Worm (Caenorhabditis elegans) whole organism, L1 larva: ENCODE results near the gene C49A9.6.

Source experiments
- Y116A8C.19 ChIP-seq: sonication (generic microtip); optimal IDR thresholded peaks from 2 replicates; lab custom pipeline; 2016; ENCODE audit warnings: missing compliant biosample characterization, missing genetic modification characterization, borderline replicate concordance
- aly-2 ChIP-seq: fragments of 150-350 bp; optimal IDR thresholded peaks from 2 replicates; lab custom pipeline; 2014; ENCODE audit warnings: missing biosample characterization, missing genetic modification characterization
- ama-1 ChIP-seq: fragments of 150-350 bp; optimal IDR thresholded peaks from 2 replicates; lab custom pipeline; 2014
- blmp-1 ChIP-seq: fragments of 150-350 bp; optimal IDR thresholded peaks from 2 replicates; lab custom pipeline; 2014; ENCODE audit warnings: missing biosample characterization, missing genetic modification characterization
- ces-1 ChIP-seq: fragments of 150-350 bp; optimal IDR thresholded peaks from 2 replicates; lab custom pipeline; 2014; ENCODE audit warnings: missing biosample characterization, missing genetic modification reagents, missing genetic modification characterization
- dpl-1 ChIP-seq, 3 experiments: fragments of 150-350 bp in 2 of 3; sonication (generic microtip) in 1 of 3; optimal IDR thresholded peaks; 2 replicates each; lab custom pipeline; 2014 to 2017; ENCODE audit warnings: missing biosample characterization in 3 of 3, missing genetic modification characterization in 3 of 3, missing genetic modification reagents in 3 of 3
- efl-1 ChIP-seq, 4 experiments: fragments of 150-350 bp; optimal IDR thresholded peaks in 3 of 4; peaks in 1 of 4; 1 replicate in 1 of 4; 2 replicates in 3 of 4; lab custom pipeline; 2014; ENCODE audit warnings: missing biosample characterization in 2 of 4, missing genetic modification characterization in 2 of 4, missing genetic modification reagents in 2 of 4
- elt-2 ChIP-seq: sonication (generic microtip); optimal IDR thresholded peaks from 2 replicates; lab custom pipeline; 2016; ENCODE audit warnings: missing genetic modification characterization, mild to moderate bottlenecking, inconsistent platforms, missing compliant biosample characterization, missing genetic modification reagents
- elt-3 ChIP-seq, 6 experiments: fragments of 150-350 bp in 1 of 6; sonication (generic microtip); optimal IDR thresholded peaks; 2 replicates each; lab custom pipeline; 2017 to 2018; ENCODE audit warnings: missing biosample characterization in 6 of 6, missing genetic modification characterization in 6 of 6, inconsistent platforms in 1 of 6
- fkh-8 ChIP-seq: sonication (generic microtip); optimal IDR thresholded peaks from 2 replicates; lab custom pipeline; 2016; ENCODE audit warnings: mild to moderate bottlenecking, missing genetic modification characterization, missing compliant biosample characterization
- grh-1 ChIP-seq: fragments of 200-800 bp; sonication (Bioruptor generic); IDR thresholded peaks from 2 replicates; pipeline ENCODE4 v1.3.6; 2022; ENCODE audit warnings: missing genetic modification reagents, missing genetic modification characterization, missing compliant biosample characterization
- isw-1 ChIP-seq: fragments of 200-800 bp; sonication (Bioruptor generic); IDR thresholded peaks from 2 replicates; pipeline ENCODE4 v1.3.6; 2022; ENCODE audit warnings: missing genetic modification characterization, missing compliant biosample characterization
- jun-1 ChIP-seq: fragments of 150-350 bp; optimal IDR thresholded peaks from 2 replicates; lab custom pipeline; 2014; ENCODE audit warnings: missing biosample characterization, missing genetic modification reagents, missing genetic modification characterization
- lin-13 ChIP-seq: fragments of 150-350 bp; optimal IDR thresholded peaks from 2 replicates; lab custom pipeline; 2014; ENCODE audit warnings: missing biosample characterization, missing genetic modification reagents, missing genetic modification characterization
- lin-14 ChIP-seq: fragments of 200-800 bp; sonication (Bioruptor generic); optimal IDR thresholded peaks from 2 replicates; lab custom pipeline; 2018; ENCODE audit warnings: mild to moderate bottlenecking, missing genetic modification characterization, moderate library complexity, missing compliant biosample characterization
- lin-35 ChIP-seq, 2 experiments: fragments of 150-350 bp; optimal IDR thresholded peaks; 2 replicates each; lab custom pipeline; 2014; ENCODE audit warnings: missing biosample characterization in 2 of 2, missing genetic modification characterization in 2 of 2, missing genetic modification reagents in 2 of 2
- lsy-2 ChIP-seq, 2 experiments: fragments of 150-350 bp; optimal IDR thresholded peaks; 2 replicates each; lab custom pipeline; 2014; ENCODE audit warnings: missing biosample characterization in 2 of 2, missing genetic modification characterization in 2 of 2
- mdl-1 ChIP-seq, 2 experiments: fragments of 150-350 bp; optimal IDR thresholded peaks; 2 replicates each; lab custom pipeline; 2014 to 2017; ENCODE audit warnings: missing biosample characterization in 2 of 2, missing genetic modification characterization in 2 of 2, inconsistent platforms in 1 of 2
- mep-1 ChIP-seq: fragments of 150-350 bp; optimal IDR thresholded peaks from 2 replicates; lab custom pipeline; 2014; ENCODE audit warnings: missing biosample characterization, missing genetic modification characterization
- nhr-20 ChIP-seq: sonication (generic microtip); optimal IDR thresholded peaks from 2 replicates; lab custom pipeline; 2016; ENCODE audit warnings: mild to moderate bottlenecking, missing genetic modification characterization, missing compliant biosample characterization
- nhr-71 ChIP-seq: sonication (generic microtip); optimal IDR thresholded peaks from 2 replicates; lab custom pipeline; 2016; ENCODE audit warnings: mild to moderate bottlenecking, missing genetic modification characterization, moderate library complexity, missing compliant biosample characterization
- nhr-77 ChIP-seq: fragments of 150-350 bp; optimal IDR thresholded peaks from 2 replicates; lab custom pipeline; 2014; ENCODE audit warnings: missing biosample characterization, missing genetic modification characterization
- nhr-85 ChIP-seq: sonication (generic microtip); peaks from one replicate; lab custom pipeline; 2016; ENCODE audit warnings: missing genetic modification characterization, inconsistent platforms, missing compliant biosample characterization
- nhr-90 ChIP-seq: sonication (generic microtip); optimal IDR thresholded peaks from 2 replicates; lab custom pipeline; 2016; ENCODE audit warnings: mild to moderate bottlenecking, missing genetic modification characterization, missing compliant biosample characterization; ENCODE audit not compliant: poor library complexity
- pqm-1 ChIP-seq: sonication (generic microtip); optimal IDR thresholded peaks from 3 replicates; lab custom pipeline; 2017; ENCODE audit warnings: missing biosample characterization, missing genetic modification characterization
- rnt-1 ChIP-seq: sonication (generic microtip); optimal IDR thresholded peaks from 2 replicates; lab custom pipeline; 2016; ENCODE audit warnings: mild to moderate bottlenecking, missing genetic modification characterization, moderate library complexity, missing compliant biosample characterization
- snpc-4 ChIP-seq: fragments of 150-350 bp; optimal IDR thresholded peaks from 2 replicates; lab custom pipeline; 2014; ENCODE audit warnings: missing biosample characterization, missing genetic modification characterization
- tbx-2 ChIP-seq: sonication (generic microtip); optimal IDR thresholded peaks from 2 replicates; lab custom pipeline; 2016; ENCODE audit warnings: missing genetic modification characterization, missing compliant biosample characterization
- unc-86 ChIP-seq: sonication (generic microtip); optimal IDR thresholded peaks from 2 replicates; lab custom pipeline; 2016; ENCODE audit warnings: missing genetic modification characterization, missing compliant biosample characterization
- unc-98 ChIP-seq: fragments of 200-800 bp; sonication (Bioruptor generic); IDR thresholded peaks from 2 replicates; pipeline ENCODE4 v1.3.6; 2022; ENCODE audit warnings: missing genetic modification characterization, missing compliant biosample characterization
- xbp-1 ChIP-seq: sonication (generic microtip); optimal IDR thresholded peaks from 2 replicates; lab custom pipeline; 2016; ENCODE audit warnings: missing genetic modification characterization, missing compliant biosample characterization
- ztf-4 ChIP-seq: fragments of 150-350 bp; optimal IDR thresholded peaks from 2 replicates; lab custom pipeline; 2014; ENCODE audit warnings: missing biosample characterization, missing genetic modification characterization

The C49A9.6 gene

ce11 chrIV:6227974-6228373 lies 17.2 kb downstream of the C49A9.6 start, which contains the start of gene C49A9.1:
Gene C49A9.1, plus strand, starts transcription at chrIV:6228190.
- no peak for TF ChIP-seq aly-2
- TF ChIP-seq lin-13 (GFP tag; lab: Kevin White, UChicago), result no peak
- no peak for TF ChIP-seq tbx-2 (tag; lab: Kevin White, UChicago)
- TF ChIP-seq nhr-90 (tag; lab: Kevin White, UChicago), result no peak

- no peak for TF ChIP-seq nhr-85 (tag; lab: Kevin White, UChicago)
- no peak for TF ChIP-seq snpc-4 (tag; lab: Kevin White, UChicago)
- no peak for TF ChIP-seq grh-1 (GFP tag; lab: Robert Waterston, UW)
- no peak for TF ChIP-seq jun-1 (tag; lab: Kevin White, UChicago)
- TF ChIP-seq tbx-2 (tag; lab: Kevin White, UChicago), result no peak
- TF ChIP-seq rnt-1 (tag; lab: Kevin White, UChicago), result no peak
- no peak for TF ChIP-seq lin-14
These were observed 19.9 kb downstream of the C49A9.6 start, which contains the start of gene F58F9.4 for ce11 chrIV:6230560-6231073. Gene F58F9.4, plus strand, starts transcription at chrIV:6231023.

ce11 chrIV:6232769-6233290 lies 22.1 kb downstream of the C49A9.6 start, which contains the start of gene F58F9.3:
Gene F58F9.3, plus strand, starts transcription at chrIV:6233240.
- TF ChIP-seq lin-35 (GFP tag; optimal IDR thresholded peaks at IDR 0.05; lab: Kevin White, UChicago) (no peak), elt-2 (tag; lab: Kevin White, UChicago) (peak; percentile 1)

ce11 chrIV:6237508-6238227 lies 26.9 kb downstream of the C49A9.6 start, which contains the start of the genes F58F9.6 and F58F9.8:
Gene F58F9.6, minus strand, starts transcription at chrIV:6237608.
Gene F58F9.8, plus strand, starts transcription at chrIV:6238177.
- no peak for TF ChIP-seq ces-1 (GFP tag; lab: Kevin White, UChicago)
- TF ChIP-seq unc-86, result no peak
- TF ChIP-seq isw-1 (GFP tag; lab: Robert Waterston, UW), result no peak
- TF ChIP-seq efl-1 (optimal IDR thresholded peaks at IDR 0.05; lab: Kevin White, UChicago), result no peak
- peak in 1 of 2 experiments; percentile 83 for TF ChIP-seq efl-1 (GFP tag; optimal IDR thresholded peaks at IDR 0.05 in 1 of 2; lab: Kevin White, UChicago)
- TF ChIP-seq nhr-85 (tag; lab: Kevin White, UChicago), result peak; percentile 22

ce11 chrIV:6239993-6240392 lies 29.3 kb downstream of the C49A9.6 start, which contains the start of gene F58F9.9:
Gene F58F9.9, plus strand, starts transcription at chrIV:6240293.
- no peak for TF ChIP-seq fkh-8 (tag; lab: Kevin White, UChicago)
- TF ChIP-seq ztf-4 (tag; lab: Kevin White, UChicago), result no peak
- TF ChIP-seq Y116A8C.19 (tag; lab: Kevin White, UChicago), result no peak
- TF ChIP-seq efl-1 (optimal IDR thresholded peaks at IDR 0.05; lab: Kevin White, UChicago), result no peak
- no peak for TF ChIP-seq efl-1 (GFP tag; optimal IDR thresholded peaks at IDR 0.05 in 1 of 2; lab: Kevin White, UChicago)
- no peak for TF ChIP-seq unc-98
- TF ChIP-seq lin-14, result no peak
- TF ChIP-seq mdl-1 (tag; optimal IDR thresholded peaks at IDR 0.05; lab: Kevin White, UChicago), result no peak
- no peak for TF ChIP-seq ama-1 (lab: Kevin White, UChicago)
- no peak for TF ChIP-seq nhr-77 (tag; lab: Kevin White, UChicago)

- peak in 1 of 3 experiments; percentile 5 for TF ChIP-seq dpl-1 (GFP tag; optimal IDR thresholded peaks at IDR 0.05; lab: Kevin White, UChicago)
- TF ChIP-seq xbp-1 (tag; lab: Kevin White, UChicago), result no peak
- TF ChIP-seq mep-1 (tag; lab: Kevin White, UChicago), result no peak
- TF ChIP-seq pqm-1 (tag; lab: Kevin White, UChicago), result no peak
- peak; percentile 54 for TF ChIP-seq elt-2 (tag; lab: Kevin White, UChicago)
- no peak for TF ChIP-seq unc-86
- peak; percentile 33 for TF ChIP-seq nhr-71
- TF ChIP-seq nhr-20 (tag; lab: Kevin White, UChicago), result peak; percentile 92
- peak; percentile 43 for TF ChIP-seq blmp-1 (tag; lab: Kevin White, UChicago)
- peak in 1 of 2 experiments; percentile 52 for TF ChIP-seq lin-35 (GFP tag; optimal IDR thresholded peaks at IDR 0.05; lab: Kevin White, UChicago)
- TF ChIP-seq nhr-85 (tag; lab: Kevin White, UChicago), result peak; percentile 27
- TF ChIP-seq lsy-2 (tag; optimal IDR thresholded peaks at IDR 0.05; lab: Kevin White, UChicago), result peak in 1 of 2 experiments; percentile 7
- TF ChIP-seq elt-3 (tag; optimal IDR thresholded peaks at IDR 0.05; lab: Kevin White, UChicago), result peak in 2 of 6 experiments; percentile 54 to 55
These were observed 37.8 kb downstream of the C49A9.6 start, which contains the start of gene acox-3 for ce11 chrIV:6248486-6248885. Gene acox-3, minus strand, starts transcription at chrIV:6248492.
